Fruit fly (Drosophila melanogaster): ENCODE measurements around the gene croc.

The croc gene

DNA sequence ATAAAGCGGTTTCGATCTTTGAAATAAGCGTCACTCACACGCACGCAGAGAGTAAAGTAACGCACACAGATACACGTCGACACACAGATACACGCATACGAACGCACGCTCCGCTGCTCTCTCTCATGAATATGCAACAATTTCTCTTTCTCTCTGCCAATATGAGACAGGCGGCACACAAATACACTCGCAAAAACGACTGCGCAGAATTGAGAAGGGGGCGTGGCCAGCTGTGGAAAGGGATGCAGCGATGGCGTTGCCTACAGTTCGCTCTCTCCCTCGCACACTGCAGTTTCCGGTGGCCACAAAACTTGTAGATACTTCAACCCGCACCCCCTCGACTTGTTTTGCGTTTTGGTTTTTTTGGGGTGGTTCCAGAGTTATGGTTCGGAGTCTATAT lies 3.4 kb upstream of the croc start (continued):
- TF ChIP-seq Ets97D (GFP tag; optimal IDR thresholded peaks at IDR 0.05) (peak; percentile 97), ro (GFP tag; IDR thresholded peaks at IDR 0.05) (no peak), Fer2 (tag; optimal IDR thresholded peaks at IDR 0.05) (no peak), CG17612 (GFP tag; IDR thresholded peaks at IDR 0.05) (no peak), CG9797 (GFP tag; optimal IDR thresholded peaks at IDR 0.05) (no peak), CG15269 (tag; optimal IDR thresholded peaks at IDR 0.05) (no peak), prd (optimal IDR thresholded peaks at IDR 0.05) (no peak), prd (GFP tag; IDR thresholded peaks at IDR 0.05) (peak; percentile 32; the same call in 1 of the 3 replicates), fd102C (GFP tag; optimal IDR thresholded peaks at IDR 0.05) (no peak), insv (GFP tag; optimal IDR thresholded peaks at IDR 0.05) (no peak), CG18599 (GFP tag; optimal IDR thresholded peaks at IDR 0.05) (no peak), CG13123 (GFP tag; optimal IDR thresholded peaks at IDR 0.05) (no peak), CG9215 (GFP tag; IDR thresholded peaks at IDR 0.05) (no peak), Camta (GFP tag; optimal IDR thresholded peaks at IDR 0.05) (peak; percentile 37), CG8388 (GFP tag; optimal IDR thresholded peaks at IDR 0.05) (peak; percentile 49), hbn (GFP tag; IDR thresholded peaks at IDR 0.05; ENCODE audit: partially characterized antibody) (no peak), CG15479 (GFP tag; optimal IDR thresholded peaks at IDR 0.05) (no peak), CG4404 (GFP tag; IDR thresholded peaks at IDR 0.05) (no peak), grau (tag; optimal IDR thresholded peaks at IDR 0.05) (no peak), Lhr (GFP tag; optimal IDR thresholded peaks at IDR 0.05) (no peak), fd3F (GFP tag; optimal IDR thresholded peaks at IDR 0.05) (no peak), CG2678 (tag; optimal IDR thresholded peaks at IDR 0.05) (no peak), tup (GFP tag; optimal IDR thresholded peaks at IDR 0.05) (no peak), BEAF-32 (GFP tag; optimal IDR thresholded peaks at IDR 0.05) (no peak), Ssrp (tag; optimal IDR thresholded peaks at IDR 0.05) (no peak), CG12155 (GFP tag; optimal IDR thresholded peaks at IDR 0.05) (no peak), CG34422 (GFP tag; IDR thresholded peaks at IDR 0.05) (no peak), CG12769 (tag; optimal IDR thresholded peaks at IDR 0.05) (no peak), Hr51 (GFP tag; optimal IDR thresholded peaks at IDR 0.05) (no peak), Poxn (GFP tag; IDR thresholded peaks at IDR 0.05) (no peak), CG7928 (GFP tag; optimal IDR thresholded peaks at IDR 0.05) (no peak), tap (tag; optimal IDR thresholded peaks at IDR 0.05) (no peak), jigr1 (GFP tag; IDR thresholded peaks at IDR 0.05) (no peak), repo (GFP tag; optimal IDR thresholded peaks at IDR 0.05) (no peak), CG11085 (GFP tag; IDR thresholded peaks at IDR 0.05) (no peak), eve (GFP tag; optimal IDR thresholded peaks at IDR 0.05) (no peak), jing (GFP tag; optimal IDR thresholded peaks at IDR 0.05) (peak; percentile 1), CG5180 (GFP tag; optimal IDR thresholded peaks at IDR 0.05) (peak; percentile 48), vvl (GFP tag; IDR thresholded peaks at IDR 0.05) (peak; percentile 96), klu (GFP tag; IDR thresholded peaks at IDR 0.05) (no peak), CG6813 (GFP tag; optimal IDR thresholded peaks at IDR 0.05) (peak; percentile 63), CG18476 (GFP tag; optimal IDR thresholded peaks at IDR 0.05) (no peak), CG7963 (GFP tag; IDR thresholded peaks at IDR 0.05; ENCODE audit: partially characterized antibody) (no peak), Xrp1 (GFP tag; IDR thresholded peaks at IDR 0.05) (0 out of 2 replicates have a peak, but pooled peaks have one; percentile 36), CG12744 (GFP tag; optimal IDR thresholded peaks at IDR 0.05) (no peak), CG8281 (tag; optimal IDR thresholded peaks at IDR 0.05) (no peak), CG2712 (tag; optimal IDR thresholded peaks at IDR 0.05) (peak; percentile 4), luna (GFP tag; optimal IDR thresholded peaks at IDR 0.05) (no peak), Lpt (GFP tag; optimal IDR thresholded peaks at IDR 0.05) (no peak), Spps (tag; optimal IDR thresholded peaks at IDR 0.05) (no peak), CG14965 (GFP tag; optimal IDR thresholded peaks at IDR 0.05; ENCODE audit: borderline replicate concordance) (no peak)
